Worm (Caenorhabditis elegans): Measurements from ENCODE around the gene F35A5.5.

Gene F35A5.5

ce11 chrX:3793389-3793788 lies 2.2 kb downstream of the F35A5.5 start (continued):
- TF ChIP-seq sea-2 (GFP tag; IDR thresholded peaks at IDR 0.05) (no peak), ceh-27 (GFP tag; optimal IDR thresholded peaks at IDR 0.05) (peak; percentile 65), T26A5.8 (tag; optimal IDR thresholded peaks at IDR 0.05) (peak; percentile 51), ceh-58 (GFP tag; IDR thresholded peaks at IDR 0.05) (no peak), egl-44 (GFP tag; IDR thresholded peaks at IDR 0.05) (no peak), lin-40 (tag; optimal IDR thresholded peaks at IDR 0.05) (peak; percentile 25), rpc-1 (optimal IDR thresholded peaks at IDR 0.05) (peak; percentile 83), rpc-1 (tag; optimal IDR thresholded peaks at IDR 0.05) (peak; percentile 97), F22D6.2 (tag; optimal IDR thresholded peaks at IDR 0.05) (no peak), B0261.1 (tag; optimal IDR thresholded peaks at IDR 0.05) (peak; percentile 77), F39B2.1 (GFP tag; IDR thresholded peaks at IDR 0.05) (0 out of 2 replicates have a peak, but pooled peaks have one; percentile 31), ama-1 (optimal IDR thresholded peaks at IDR 0.05) (no peak), ama-1 (GFP tag; optimal IDR thresholded peaks at IDR 0.05) (peak in 1 of 2 experiments; percentile 33), snpc-4 (GFP tag; optimal IDR thresholded peaks at IDR 0.05) (peak; percentile 73), snpc-4 (tag; optimal IDR thresholded peaks at IDR 0.05) (peak in 3 of 4 experiments; percentile 59 to 80 (median 70)), ceh-40 (GFP tag; IDR thresholded peaks at IDR 0.05) (no peak), hrde-1 (tag; optimal IDR thresholded peaks at IDR 0.05; ENCODE audit: borderline replicate concordance) (no peak), lsy-27 (tag; optimal IDR thresholded peaks at IDR 0.05; ENCODE audit: borderline replicate concordance, insufficient read depth) (peak; percentile 57), ceh-79 (tag; optimal IDR thresholded peaks at IDR 0.05) (no peak), athp-1 (tag; optimal IDR thresholded peaks at IDR 0.05) (peak; percentile 32), ekl-4 (GFP tag; IDR thresholded peaks at IDR 0.05) (peak; percentile 76), efl-1 (GFP tag; optimal IDR thresholded peaks at IDR 0.05) (no peak), nfya-2 (GFP tag; IDR thresholded peaks at IDR 0.05) (no peak), somi-1 (GFP tag; optimal IDR thresholded peaks at IDR 0.05) (no peak), Y95B8A.8 (GFP tag; IDR thresholded peaks at IDR 0.05) (0 out of 2 replicates have a peak, but pooled peaks have one; percentile 34), him-1 (tag; optimal IDR thresholded peaks at IDR 0.05) (peak; percentile 91), Y56A3A.18 (GFP tag; IDR thresholded peaks at IDR 0.05) (peak; percentile 85), attf-3 (GFP tag; conservative IDR thresholded peaks at IDR 0.05) (no peak), B0019.2 (GFP tag; conservative IDR thresholded peaks at IDR 0.05) (no peak), hlh-26 (GFP tag; conservative IDR thresholded peaks at IDR 0.05) (no peak), ztf-26 (tag; optimal IDR thresholded peaks at IDR 0.05) (peak; percentile 20), ztf-18 (tag; optimal IDR thresholded peaks at IDR 0.05) (peak; percentile 79), lag-1 (GFP tag; IDR thresholded peaks at IDR 0.05) (no peak), lin-35 (GFP tag; optimal IDR thresholded peaks at IDR 0.05) (no peak), egrh-3 (GFP tag; IDR thresholded peaks at IDR 0.05) (no peak), unc-62 (GFP tag; optimal IDR thresholded peaks at IDR 0.05) (no peak), zfh-2 (GFP tag; conservative IDR thresholded peaks at IDR 0.05) (no peak), die-1 (tag; optimal IDR thresholded peaks at IDR 0.05) (peak; percentile 83), D2030.7 (GFP tag; IDR thresholded peaks at IDR 0.05) (peak; percentile 85), F33H1.4 (GFP tag; IDR thresholded peaks at IDR 0.05) (no peak), ceh-100 (GFP tag; IDR thresholded peaks at IDR 0.05) (no peak), nhr-27 (tag; optimal IDR thresholded peaks at IDR 0.05) (no peak), aptf-2 (GFP tag; conservative IDR thresholded peaks at IDR 0.05) (no peak), tlf-1 (GFP tag; optimal IDR thresholded peaks at IDR 0.05) (no peak), repo-1 (tag; optimal IDR thresholded peaks at IDR 0.05) (no peak), F57C9.4 (tag; optimal IDR thresholded peaks at IDR 0.05) (no peak), egl-18 (GFP tag; IDR thresholded peaks at IDR 0.05) (no peak), Y67H2A.10 (GFP tag; conservative IDR thresholded peaks at IDR 0.05) (no peak), ccch-3 (GFP tag; optimal IDR thresholded peaks at IDR 0.05) (no peak), zim-3 (tag; optimal IDR thresholded peaks at IDR 0.05) (no peak), mes-4 (tag; optimal IDR thresholded peaks at IDR 0.05) (peak; percentile 62)

Data from whole organism, young adult.